Fruit fly (Drosophila melanogaster): ENCODE data around the gene CG1113.

CG1113 gene

dm6 chr3R:5232197-5232607 is 20.8 kb upstream of the CG1113 start, which contains the start of the genes Kat60 and Mms19 (continued):
- TF ChIP-seq Abd-B (GFP tag; optimal IDR thresholded peaks at IDR 0.05): peak; percentile 71
- peak; percentile 28 for TF ChIP-seq CG4617 (GFP tag; optimal IDR thresholded peaks at IDR 0.05; ENCODE audit: borderline replicate concordance)
- no peak for TF ChIP-seq CG10321 (GFP tag; IDR thresholded peaks at IDR 0.05)
- no peak for TF ChIP-seq lov (optimal IDR thresholded peaks at IDR 0.05)
- 0 out of 3 replicates have a peak, but pooled peaks have one; percentile 24 for TF ChIP-seq lov (GFP tag; IDR thresholded peaks at IDR 0.05)
- no peak for TF ChIP-seq gt (GFP tag; IDR thresholded peaks at IDR 0.05)
- no peak for TF ChIP-seq toy (GFP tag; IDR thresholded peaks at IDR 0.05)
- TF ChIP-seq Hey (tag; optimal IDR thresholded peaks at IDR 0.05): no peak
- peak; percentile 69; the same call in 2 of the 3 replicates for TF ChIP-seq CG11560 (tag; IDR thresholded peaks at IDR 0.05)
- peak; percentile 72 for TF ChIP-seq ara (GFP tag; IDR thresholded peaks at IDR 0.05)
- peak; percentile 60 for TF ChIP-seq Elba2 (GFP tag; optimal IDR thresholded peaks at IDR 0.05)
- TF ChIP-seq Adf1 (GFP tag; IDR thresholded peaks at IDR 0.05): peak; percentile 28; the same call in 1 of the 2 replicates
- TF ChIP-seq CkIIα-i1 (GFP tag; IDR thresholded peaks at IDR 0.05): no peak
- TF ChIP-seq Lhr (GFP tag; optimal IDR thresholded peaks at IDR 0.05): peak; percentile 68
- peak; percentile 72 for TF ChIP-seq Chrac-16 (GFP tag; optimal IDR thresholded peaks at IDR 0.05)
- TF ChIP-seq tll (GFP tag; optimal IDR thresholded peaks at IDR 0.05): peak in 1 of 2 experiments; percentile 97
- TF ChIP-seq ATbp (GFP tag; optimal IDR thresholded peaks at IDR 0.05): no peak
- peak; percentile 80 for TF ChIP-seq CG12391 (tag; optimal IDR thresholded peaks at IDR 0.05)
- no peak for TF ChIP-seq CG10959 (GFP tag; IDR thresholded peaks at IDR 0.05)
- peak; percentile 46 for TF ChIP-seq slou (GFP tag; optimal IDR thresholded peaks at IDR 0.05)
- TF ChIP-seq Aef1 (GFP tag; IDR thresholded peaks at IDR 0.05): peak; percentile 70
- TF ChIP-seq CG3726 (GFP tag; IDR thresholded peaks at IDR 0.05): 0 out of 3 replicates have a peak, but pooled peaks have one; percentile 11
- TF ChIP-seq Dad (GFP tag; optimal IDR thresholded peaks at IDR 0.05): peak; percentile 43
- TF ChIP-seq bowl (GFP tag; IDR thresholded peaks at IDR 0.05): no peak
- no peak for TF ChIP-seq sens-2 (GFP tag; IDR thresholded peaks at IDR 0.05)
- TF ChIP-seq E2f2 (GFP tag; IDR thresholded peaks at IDR 0.05): 0 out of 2 replicates have a peak, but pooled peaks have one; percentile 36
- TF ChIP-seq CG30020 (tag; optimal IDR thresholded peaks at IDR 0.05): peak; percentile 80
- no peak for TF ChIP-seq Lpt (GFP tag; optimal IDR thresholded peaks at IDR 0.05)
- no peak for TF ChIP-seq CG13296 (GFP tag; optimal IDR thresholded peaks at IDR 0.05)
- TF ChIP-seq CG9727 (GFP tag; optimal IDR thresholded peaks at IDR 0.05): peak; percentile 76
- peak; percentile 56 for TF ChIP-seq Taf1 (GFP tag; IDR thresholded peaks at IDR 0.05)
- no peak for TF ChIP-seq HLHmδ (GFP tag; optimal IDR thresholded peaks at IDR 0.05)
- TF ChIP-seq CG9797 (GFP tag; optimal IDR thresholded peaks at IDR 0.05): peak; percentile 55
- peak; percentile 85 for TF ChIP-seq CG12659 (GFP tag; optimal IDR thresholded peaks at IDR 0.05)
- peak; percentile 71 for TF ChIP-seq CG32532 (GFP tag; IDR thresholded peaks at IDR 0.05)
- peak; percentile 94 for TF ChIP-seq hb (GFP tag; IDR thresholded peaks at IDR 0.05; ENCODE audit: partially characterized antibody)
- no peak for TF ChIP-seq rib (GFP tag; IDR thresholded peaks at IDR 0.05)
- peak; percentile 95 for TF ChIP-seq vnd (GFP tag; IDR thresholded peaks at IDR 0.05; ENCODE audit: partially characterized antibody)
- no peak for TF ChIP-seq Blimp-1 (GFP tag; optimal IDR thresholded peaks at IDR 0.05)
- no peak for TF ChIP-seq CG8281 (tag; optimal IDR thresholded peaks at IDR 0.05)
- no peak; the same call in 1 of the 2 replicates for TF ChIP-seq seq (GFP tag; IDR thresholded peaks at IDR 0.05)
- TF ChIP-seq CG9817 (tag; optimal IDR thresholded peaks at IDR 0.05): peak; percentile 68
- peak; percentile 76 for TF ChIP-seq CG15514 (GFP tag; optimal IDR thresholded peaks at IDR 0.05)
- no peak for TF ChIP-seq aop (GFP tag; IDR thresholded peaks at IDR 0.05)
- TF ChIP-seq MTF-1 (GFP tag; optimal IDR thresholded peaks at IDR 0.05; ENCODE audit: borderline replicate concordance): no peak
- no peak for TF ChIP-seq odd (GFP tag; optimal IDR thresholded peaks at IDR 0.05)
- TF ChIP-seq Side (GFP tag; optimal IDR thresholded peaks at IDR 0.05): peak; percentile 28
- peak; percentile 31 for TF ChIP-seq da (GFP tag; optimal IDR thresholded peaks at IDR 0.05)
- 0 out of 2 replicates have a peak, but pooled peaks have one; percentile 52 for TF ChIP-seq NFAT (GFP tag; IDR thresholded peaks at IDR 0.05)
- TF ChIP-seq ase (GFP tag; IDR thresholded peaks at IDR 0.05): peak; percentile 66; the same call in 1 of the 3 replicates
- no peak for TF ChIP-seq abd-A (tag; optimal IDR thresholded peaks at IDR 0.05)

Measured in whole organism, embryonic.